Worm (Caenorhabditis elegans) whole organism, L4 larva: ENCODE data around the gene ZK632.11.
A peak's percentile ranks its signal among the peaks of the same experiment; 100 is the strongest.

Experiments
- F10B5.3 ChIP-seq: sonication (generic microtip); optimal IDR thresholded peaks from 2 replicates; lab custom pipeline; 2016; ENCODE audit warnings: mild to moderate bottlenecking, missing genetic modification characterization, missing compliant biosample characterization
- ama-1 ChIP-seq: fragments of 150-350 bp; optimal IDR thresholded peaks from 2 replicates; lab custom pipeline; 2014; ENCODE audit warnings: inconsistent platforms, mixed read lengths
- ceh-20 ChIP-seq: fragments of 200-800 bp; sonication (Bioruptor generic); IDR thresholded peaks from 2 replicates; pipeline ENCODE4 v1.3.6; 2022; ENCODE audit warnings: missing genetic modification reagents, missing genetic modification characterization, missing compliant biosample characterization
- lin-39 ChIP-seq: fragments of 150-350 bp; optimal IDR thresholded peaks from 2 replicates; lab custom pipeline; 2014; ENCODE audit warnings: missing biosample characterization, missing genetic modification reagents, missing genetic modification characterization
- lsy-2 ChIP-seq, 2 experiments: fragments of 150-350 bp in 1 of 2; sonication (generic microtip) in 1 of 2; optimal IDR thresholded peaks; 2 replicates each; lab custom pipeline; 2014 to 2017; ENCODE audit warnings: missing biosample characterization in 2 of 2, missing genetic modification characterization in 2 of 2
- mdl-1 ChIP-seq, 2 experiments: fragments of 150-350 bp in 1 of 2; sonication (generic microtip) in 1 of 2; optimal IDR thresholded peaks; 2 replicates each; lab custom pipeline; 2014 to 2017; ENCODE audit warnings: missing biosample characterization in 2 of 2, missing genetic modification characterization in 2 of 2
- nhr-77 ChIP-seq: fragments of 150-350 bp; optimal IDR thresholded peaks from 2 replicates; lab custom pipeline; 2014; ENCODE audit warnings: missing biosample characterization, missing genetic modification characterization
- skn-1 ChIP-seq: fragments of 150-350 bp; optimal IDR thresholded peaks from 2 replicates; lab custom pipeline; 2014; ENCODE audit warnings: missing biosample characterization, missing genetic modification characterization
- zip-2 ChIP-seq: fragments of 150-350 bp; optimal IDR thresholded peaks from 2 replicates; lab custom pipeline; 2014; ENCODE audit warnings: missing biosample characterization, missing genetic modification characterization

ce11 chrIII:9798478-9799157, 29.1 kb upstream of the ZK632.11 start, which contains the start of gene ZK632.2:
- TF ChIP-seq lin-39 (tag; lab: Kevin White, UChicago) (no peak), mdl-1 (tag; optimal IDR thresholded peaks at IDR 0.05; lab: Kevin White, UChicago) (no peak), skn-1 (tag; lab: Kevin White, UChicago) (no peak), zip-2 (tag; lab: Kevin White, UChicago) (no peak), ama-1 (lab: Kevin White, UChicago) (no peak), nhr-77 (tag; lab: Kevin White, UChicago) (no peak), ceh-20 (GFP tag; lab: Robert Waterston, UW) (no peak), F10B5.3 (tag; lab: Kevin White, UChicago) (no peak), lsy-2 (tag; optimal IDR thresholded peaks at IDR 0.05; lab: Kevin White, UChicago) (peak in 1 of 2 experiments; percentile 56)
